Worm (Caenorhabditis elegans) whole organism, L4/young adult: ENCODE results near the gene T23E1.3.

Experiments used
- W03F9.2 ChIP-seq: fragments of 150-350 bp; optimal IDR thresholded peaks from 2 replicates; lab custom pipeline; 2014; ENCODE audit warnings: missing biosample characterization, missing genetic modification characterization
- dao-5 ChIP-seq: sonication (generic microtip); optimal IDR thresholded peaks from 2 replicates; lab custom pipeline; 2016; ENCODE audit warnings: missing genotype, missing genetic modification characterization, moderate library complexity, missing compliant biosample characterization
- him-1 ChIP-seq: sonication (generic microtip); optimal IDR thresholded peaks from 2 replicates; lab custom pipeline; 2016; ENCODE audit warnings: missing genotype, missing genetic modification reagents, missing genetic modification characterization, missing compliant biosample characterization

T23E1.3 gene

DNA sequence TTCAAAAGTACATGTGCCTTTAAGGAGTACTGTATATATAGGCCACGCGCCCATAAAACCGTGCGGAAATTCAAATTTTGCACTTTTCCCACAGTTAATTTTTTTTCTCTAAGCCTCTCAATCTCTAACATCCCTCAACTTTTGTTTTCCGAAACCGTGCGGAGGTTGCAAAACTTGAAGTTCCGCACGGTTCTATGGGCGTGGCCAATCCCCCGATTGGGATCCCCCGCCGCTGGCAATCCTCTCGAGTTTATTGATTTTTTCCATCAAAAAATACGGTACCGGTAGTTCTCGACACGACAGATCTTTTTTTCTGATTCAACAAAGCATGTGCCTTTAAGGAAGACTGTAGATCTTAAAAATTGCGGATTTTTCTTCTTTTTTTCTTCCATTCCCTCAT, at the start of gene T23E1.3:
TSS of gene T23E1.3 (plus strand) at position 301 of the 400 bp plus-strand sequence.
- no peak for TF ChIP-seq W03F9.2 (tag; lab: Kevin White, UChicago)
- TF ChIP-seq dao-5 (tag; lab: Kevin White, UChicago), result no peak
- no peak for TF ChIP-seq him-1 (tag; lab: Kevin White, UChicago)

DNA sequence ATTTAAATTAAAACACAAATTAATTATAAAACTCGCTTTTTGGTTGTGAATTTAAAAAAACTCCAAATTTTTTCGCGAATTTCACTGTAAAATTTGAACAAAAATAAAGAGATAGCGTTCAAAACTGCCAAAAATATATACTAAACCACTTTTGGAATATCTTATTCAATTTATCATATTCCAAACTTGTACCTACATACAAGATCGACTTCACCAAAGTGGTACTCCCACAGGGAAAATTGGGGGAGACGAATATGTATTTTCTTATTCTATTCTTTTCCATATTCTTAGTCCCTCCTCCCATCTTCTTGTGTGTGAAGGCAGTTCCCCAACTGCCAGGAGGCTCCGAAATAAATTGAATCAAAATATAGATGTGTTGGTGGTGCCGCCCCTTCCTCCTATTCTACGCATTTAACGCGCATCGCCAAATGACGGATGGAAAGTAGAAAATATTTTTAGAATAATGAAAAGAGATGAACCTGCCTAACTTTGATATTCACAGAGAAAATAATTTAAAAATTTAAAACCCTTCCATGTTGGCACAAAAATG, 49.6 kb upstream of the T23E1.3 start:
- TF ChIP-seq dao-5 (tag; lab: Kevin White, UChicago) (no peak), him-1 (tag; lab: Kevin White, UChicago) (no peak), W03F9.2 (tag; lab: Kevin White, UChicago) (no peak)

DNA sequence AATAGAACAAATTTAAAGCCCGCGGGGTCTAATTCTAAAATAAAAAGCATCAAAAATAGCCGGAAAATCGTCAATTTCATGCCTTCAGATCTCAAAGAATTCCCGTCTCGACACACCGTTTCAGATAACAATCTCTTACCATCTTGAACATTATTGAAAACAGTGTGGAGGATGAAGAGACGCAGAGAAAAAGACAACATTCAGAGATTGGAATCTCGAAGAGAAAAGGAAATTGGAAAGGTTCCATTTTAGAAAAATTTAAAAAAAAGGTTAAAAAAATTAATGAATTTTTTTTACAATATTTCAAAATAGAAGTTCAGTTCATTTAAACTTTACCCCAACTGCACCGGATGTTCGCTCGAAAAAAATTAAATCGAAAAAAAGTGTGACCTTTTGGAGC, 48.7 kb upstream of the T23E1.3 start:
- TF ChIP-seq him-1 (tag; lab: Kevin White, UChicago) (no peak), W03F9.2 (tag; lab: Kevin White, UChicago) (no peak), dao-5 (tag; lab: Kevin White, UChicago) (no peak)

DNA sequence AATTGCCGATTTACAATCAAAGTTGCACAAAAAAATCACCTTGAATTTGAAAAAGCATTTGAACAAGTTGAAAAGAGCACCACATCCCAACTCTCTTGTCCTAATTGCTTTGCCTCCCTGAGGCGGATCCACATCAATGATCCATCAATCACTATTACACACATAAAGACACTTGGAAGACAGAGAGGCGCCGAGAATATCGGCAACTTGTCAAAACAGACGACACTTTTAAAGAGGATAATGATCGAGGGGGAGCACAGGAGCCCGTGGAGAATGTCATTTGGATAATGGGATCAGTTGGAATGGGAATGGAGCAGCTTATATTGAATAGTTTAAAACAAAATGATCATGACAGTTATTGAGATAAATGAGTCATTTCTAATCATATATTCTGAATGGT, 44.5 kb upstream of the T23E1.3 start:
- no peak for TF ChIP-seq dao-5 (tag; lab: Kevin White, UChicago)
- TF ChIP-seq W03F9.2 (tag; lab: Kevin White, UChicago), result no peak
- TF ChIP-seq him-1 (tag; lab: Kevin White, UChicago), result no peak

DNA sequence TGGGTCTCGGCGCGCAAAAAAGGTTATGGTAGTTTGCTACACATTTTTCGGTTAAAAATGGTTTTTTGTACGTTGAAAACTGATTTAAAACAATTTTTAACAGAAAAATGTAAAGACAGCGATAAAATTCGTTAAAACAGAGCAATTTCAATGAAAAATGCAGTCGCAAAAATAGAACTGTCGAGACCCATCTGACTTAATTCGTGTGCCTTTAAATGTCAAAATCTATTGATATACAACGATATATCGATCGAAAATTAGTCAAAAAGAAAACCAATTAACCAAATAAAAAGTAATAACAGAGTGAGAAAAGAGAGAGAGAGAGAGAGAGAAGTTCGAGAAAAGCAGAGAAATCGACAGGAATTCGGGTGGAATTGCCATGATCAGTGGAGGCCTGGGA, 24.6 kb upstream of the T23E1.3 start:
- TF ChIP-seq him-1 (tag; lab: Kevin White, UChicago), result no peak
- TF ChIP-seq dao-5 (tag; lab: Kevin White, UChicago), result no peak
- TF ChIP-seq W03F9.2 (tag; lab: Kevin White, UChicago), result no peak

DNA sequence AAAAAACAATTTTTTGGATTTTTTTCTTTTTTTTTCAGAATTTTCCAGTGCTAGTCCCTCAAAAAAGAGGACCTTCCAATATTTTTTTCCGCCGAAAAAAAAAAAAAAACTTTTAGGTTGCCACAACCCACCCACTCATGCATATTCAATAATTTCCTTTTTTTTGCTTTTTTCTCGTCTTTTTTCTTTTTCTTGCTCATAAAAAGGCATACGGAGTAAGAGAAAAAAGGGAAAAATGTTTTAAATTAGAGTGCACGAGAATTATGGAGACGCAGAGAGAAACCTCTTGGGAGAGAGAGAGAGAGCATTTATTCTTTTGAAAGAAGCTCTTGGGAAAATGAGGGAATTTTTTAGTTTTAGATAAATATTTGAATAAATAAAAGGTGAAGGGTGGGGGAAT, 17.7 kb upstream of the T23E1.3 start:
- TF ChIP-seq him-1 (tag; lab: Kevin White, UChicago) (peak; percentile 2), dao-5 (tag; lab: Kevin White, UChicago) (no peak)

DNA sequence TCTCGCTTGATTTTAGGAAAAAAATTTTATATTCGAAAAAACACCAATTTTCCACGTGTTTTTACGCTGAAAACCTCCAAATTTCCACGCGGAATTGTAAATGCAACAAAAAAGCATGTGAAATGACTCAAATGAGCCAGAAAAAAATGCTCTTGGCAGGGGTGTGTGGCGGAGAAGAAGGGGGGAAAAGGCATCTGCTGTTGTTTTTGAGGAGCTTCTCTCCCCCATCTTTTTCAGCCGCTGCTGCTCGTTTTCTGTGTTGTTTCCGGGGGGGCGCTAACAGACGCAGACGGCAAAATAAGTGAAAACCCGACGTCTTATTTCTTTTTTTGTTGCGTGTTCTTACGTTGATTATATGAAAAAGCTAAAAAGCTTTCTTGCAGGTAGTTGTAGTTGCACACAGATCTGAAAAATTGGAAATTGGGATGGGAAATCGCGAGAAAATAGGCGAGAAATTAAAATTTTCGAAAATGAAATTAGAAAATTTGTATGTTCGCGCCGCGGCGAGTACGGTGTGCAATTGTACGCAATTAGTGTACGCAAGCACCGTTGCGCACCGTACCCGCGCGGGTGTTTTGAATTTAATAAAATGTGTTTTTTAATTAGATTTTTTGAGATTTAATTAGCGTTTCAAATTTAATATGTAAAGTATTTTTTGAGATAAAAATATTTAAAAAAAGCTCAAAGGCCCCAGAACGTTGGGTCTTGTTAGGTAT, 13.7 kb upstream of the T23E1.3 start:
- no peak for TF ChIP-seq dao-5 (tag; lab: Kevin White, UChicago)
- no peak for TF ChIP-seq W03F9.2 (tag; lab: Kevin White, UChicago)
- TF ChIP-seq him-1 (tag; lab: Kevin White, UChicago), result no peak

DNA sequence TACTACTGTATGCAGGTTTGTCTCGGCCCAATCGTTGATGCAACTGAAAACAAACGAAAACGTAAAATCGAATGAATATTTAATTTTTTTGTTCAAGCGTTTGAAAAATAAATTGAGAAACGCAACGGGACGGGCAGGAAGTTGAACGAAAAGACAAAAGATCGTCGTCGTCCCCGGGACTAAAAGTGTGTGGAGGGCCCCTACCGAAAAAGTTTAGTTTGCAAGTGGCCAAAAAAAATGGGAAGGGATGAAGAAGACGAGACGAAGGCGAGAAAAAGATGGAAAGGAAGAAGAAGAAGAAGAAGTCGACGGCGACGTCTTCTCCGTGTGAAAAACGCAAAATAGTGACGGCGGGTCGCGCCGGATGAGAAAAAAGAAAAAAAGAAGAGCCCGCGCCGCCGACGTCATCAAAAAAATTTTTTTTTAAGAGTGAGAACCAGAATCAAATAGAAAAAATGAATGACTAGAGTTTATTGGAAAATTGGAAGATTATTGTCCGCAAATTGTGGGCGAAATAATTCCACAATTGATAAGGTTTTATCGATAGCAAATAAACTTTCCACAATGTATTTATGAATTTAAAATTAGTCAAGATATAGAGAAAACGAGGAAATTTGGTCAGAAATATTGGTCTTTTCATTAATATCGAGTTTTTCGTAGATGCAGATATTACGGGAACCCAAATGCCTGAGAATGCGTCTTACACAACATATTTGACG, 12.4 kb upstream of the T23E1.3 start, which contains the start of gene mca-3:
TSS of gene mca-3 (minus strand) at position 51 of the 719 bp plus-strand sequence.
- TF ChIP-seq W03F9.2 (tag; lab: Kevin White, UChicago), result no peak
- TF ChIP-seq him-1 (tag; lab: Kevin White, UChicago), result no peak
- TF ChIP-seq dao-5 (tag; lab: Kevin White, UChicago), result no peak

DNA sequence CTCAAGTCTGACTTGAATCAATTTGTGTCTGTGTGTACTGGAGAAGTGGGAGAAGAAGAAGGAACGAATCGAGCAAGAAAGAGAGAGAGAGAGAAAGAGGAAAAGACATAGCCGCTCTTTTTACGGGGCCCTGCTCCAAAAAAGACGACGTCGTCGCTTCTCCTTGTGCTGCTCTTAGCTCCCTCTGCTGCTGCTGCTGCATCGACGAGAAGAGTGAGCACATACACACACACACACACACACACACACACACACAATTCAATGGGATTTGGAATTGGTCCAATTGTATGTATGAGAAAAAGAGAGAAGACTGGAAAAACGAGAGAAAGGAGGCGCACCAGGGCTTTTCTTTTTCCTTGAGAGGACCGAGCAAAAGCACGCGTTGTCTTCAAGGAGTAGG, 10.7 kb upstream of the T23E1.3 start:
- TF ChIP-seq him-1 (tag; lab: Kevin White, UChicago) (peak; percentile 82), dao-5 (tag; lab: Kevin White, UChicago) (no peak)

DNA sequence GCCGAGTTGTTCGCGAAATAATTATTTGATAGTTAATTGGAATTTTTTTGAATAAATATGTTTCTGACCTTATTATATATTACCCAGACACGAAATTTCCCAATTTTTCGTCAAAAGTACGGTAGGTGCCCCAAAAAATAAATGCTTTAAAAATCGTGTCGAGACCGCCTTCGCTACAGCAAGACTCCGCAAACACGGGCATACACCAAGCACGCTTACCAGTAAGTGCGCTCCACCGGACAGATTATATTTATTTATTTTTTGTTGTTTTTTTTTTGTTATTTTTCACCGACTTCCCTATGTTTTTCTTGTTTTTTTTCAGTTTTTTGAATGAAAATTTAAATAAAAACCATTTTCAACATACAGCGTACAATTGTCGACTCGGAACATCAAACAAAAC, 9.2 kb upstream of the T23E1.3 start:
- TF ChIP-seq dao-5 (tag; lab: Kevin White, UChicago) (no peak), W03F9.2 (tag; lab: Kevin White, UChicago) (no peak), him-1 (tag; lab: Kevin White, UChicago) (no peak)

DNA sequence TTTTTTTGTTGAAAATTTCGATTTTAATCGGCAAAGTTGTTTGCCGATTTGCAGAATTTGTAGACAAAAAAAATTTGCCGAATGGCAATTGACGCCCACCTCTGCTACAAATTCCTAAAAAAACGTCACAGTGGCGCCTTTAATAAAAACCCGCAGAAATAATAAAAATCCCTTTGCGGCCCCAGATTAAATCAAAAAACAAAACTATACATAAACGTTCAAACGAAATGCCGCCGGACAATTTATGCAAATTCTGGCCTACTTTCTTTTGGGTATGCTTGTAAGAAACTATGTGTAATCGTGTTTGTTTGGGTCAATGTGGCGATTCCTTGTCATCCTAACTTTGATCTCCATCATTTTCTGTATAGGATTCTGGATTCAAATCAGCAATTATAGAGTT, 5.4 kb downstream of the T23E1.3 start, which contains the start of gene T23E1.1:
TSS of gene T23E1.1 (plus strand) at position 301 of the 400 bp plus-strand sequence.
- no peak for TF ChIP-seq dao-5 (tag; lab: Kevin White, UChicago)

DNA sequence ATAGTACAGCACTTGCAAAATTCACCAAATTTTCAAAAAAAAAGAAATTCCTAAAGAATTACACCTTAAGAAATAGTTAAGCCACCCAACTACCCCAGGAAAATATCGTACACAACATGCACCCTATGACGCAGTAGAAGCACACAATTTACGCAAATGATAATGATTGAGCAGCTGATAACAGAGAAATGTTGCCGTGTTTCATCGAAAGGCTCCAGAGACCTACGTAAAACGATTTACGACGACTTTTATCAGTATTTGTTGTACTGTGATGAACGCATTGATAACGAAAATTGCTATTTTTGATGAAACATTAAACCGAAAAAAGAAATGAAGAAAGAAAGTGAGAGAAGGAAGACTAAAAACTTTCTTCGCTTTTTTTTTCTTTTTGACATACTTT, 12.5 kb downstream of the T23E1.3 start:
- TF ChIP-seq dao-5 (tag; lab: Kevin White, UChicago) (no peak), W03F9.2 (tag; lab: Kevin White, UChicago) (no peak), him-1 (tag; lab: Kevin White, UChicago) (no peak)

DNA sequence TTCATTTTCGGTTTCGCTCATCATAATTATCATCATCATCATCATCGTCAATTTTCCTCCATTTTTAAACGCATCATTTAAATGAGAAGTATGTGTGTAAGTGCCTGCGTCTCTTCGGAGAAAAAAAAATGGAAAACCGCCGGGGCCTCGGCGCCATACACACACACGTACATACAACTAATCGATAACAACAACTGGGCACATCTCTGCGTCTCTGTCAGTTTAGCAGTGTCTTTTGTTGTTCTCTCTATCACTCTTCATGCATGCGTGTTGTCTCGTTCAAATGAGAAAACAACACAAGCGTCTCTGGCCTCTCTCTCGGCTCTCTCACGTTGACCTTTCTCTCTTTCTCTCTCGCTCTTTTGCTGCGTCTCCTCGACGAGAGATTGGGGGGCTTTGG, 15.1 kb downstream of the T23E1.3 start:
- TF ChIP-seq him-1 (tag; lab: Kevin White, UChicago) (peak; percentile 94), dao-5 (tag; lab: Kevin White, UChicago) (peak; percentile 15), W03F9.2 (tag; lab: Kevin White, UChicago) (peak; percentile 67)
